Fruit fly (Drosophila melanogaster): ENCODE measurements around the gene Drak.

Drak gene

DNA sequence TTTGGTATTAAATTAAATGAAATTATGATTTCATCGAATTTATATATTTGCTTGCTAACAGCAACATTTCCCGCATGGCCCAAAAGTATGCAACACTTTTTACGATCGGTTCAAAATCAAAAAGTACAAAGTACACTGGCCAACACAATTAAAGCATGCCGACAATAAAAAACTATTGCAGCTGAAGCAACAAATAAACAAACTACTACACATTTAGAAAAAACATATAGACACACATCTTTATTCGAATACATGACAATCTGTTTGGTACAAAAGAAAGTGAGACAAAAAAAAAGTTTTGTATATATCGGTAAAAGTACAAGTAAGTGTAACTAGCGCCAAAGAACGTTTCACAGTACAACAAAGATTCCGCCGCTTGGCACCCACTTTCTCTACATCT is 62.1 kb downstream of the Drak start (continued):
- TF ChIP-seq CG1792 (GFP tag; optimal IDR thresholded peaks at IDR 0.05) (no peak), gsb-n (tag; optimal IDR thresholded peaks at IDR 0.05) (no peak), CG2678 (tag; optimal IDR thresholded peaks at IDR 0.05) (peak; percentile 21), CG3163 (GFP tag; optimal IDR thresholded peaks at IDR 0.05) (no peak), cas (GFP tag; IDR thresholded peaks at IDR 0.05) (no peak), pan (optimal IDR thresholded peaks at IDR 0.05) (no peak), pan (GFP tag; optimal IDR thresholded peaks at IDR 0.05 in 1 of 2, IDR thresholded peaks at IDR 0.05 in 1 of 2) (peak in 1 of 2 experiments; percentile 41), CG18262 (tag; optimal IDR thresholded peaks at IDR 0.05) (no peak), CG17186 (GFP tag; optimal IDR thresholded peaks at IDR 0.05) (no peak), lab (GFP tag; optimal IDR thresholded peaks at IDR 0.05) (peak; percentile 7), Fer3 (tag; optimal IDR thresholded peaks at IDR 0.05) (no peak), sisA (GFP tag; IDR thresholded peaks at IDR 0.05) (no peak), Rx (GFP tag; IDR thresholded peaks at IDR 0.05) (no peak), CG1603 (tag; optimal IDR thresholded peaks at IDR 0.05) (no peak), dati (GFP tag; IDR thresholded peaks at IDR 0.05) (no peak), CG11247 (GFP tag; IDR thresholded peaks at IDR 0.05) (no peak), Ssrp (tag; optimal IDR thresholded peaks at IDR 0.05) (no peak), ro (GFP tag; IDR thresholded peaks at IDR 0.05) (no peak), Doc3 (GFP tag; IDR thresholded peaks at IDR 0.05; ENCODE audit: partially characterized antibody) (no peak), CG14667 (GFP tag; IDR thresholded peaks at IDR 0.05) (no peak), CG16815 (GFP tag; optimal IDR thresholded peaks at IDR 0.05) (no peak), nerfin-1 (tag; optimal IDR thresholded peaks at IDR 0.05) (no peak), CG13424 (tag; optimal IDR thresholded peaks at IDR 0.05) (peak; percentile 0), BtbVII (GFP tag; optimal IDR thresholded peaks at IDR 0.05) (no peak), CG10321 (GFP tag; IDR thresholded peaks at IDR 0.05) (no peak), pita (GFP tag; optimal IDR thresholded peaks at IDR 0.05) (no peak), CG31365 (tag; optimal IDR thresholded peaks at IDR 0.05) (no peak), bab2 (GFP tag; optimal IDR thresholded peaks at IDR 0.05) (no peak), CG7987 (GFP tag; optimal IDR thresholded peaks at IDR 0.05) (no peak), E2f2 (GFP tag; IDR thresholded peaks at IDR 0.05) (peak; percentile 11; the same call in 1 of the 2 replicates), rib (GFP tag; IDR thresholded peaks at IDR 0.05) (no peak), CG6689 (GFP tag; IDR thresholded peaks at IDR 0.05) (no peak), CG4404 (GFP tag; IDR thresholded peaks at IDR 0.05) (no peak), CG12104 (GFP tag; optimal IDR thresholded peaks at IDR 0.05) (no peak), CG2889 (GFP tag; IDR thresholded peaks at IDR 0.05) (peak; percentile 51; the same call in 1 of the 3 replicates), HmgD (GFP tag; optimal IDR thresholded peaks at IDR 0.05) (no peak), CG16813 (GFP tag; IDR thresholded peaks at IDR 0.05; ENCODE audit: partially characterized antibody) (no peak), cwo (GFP tag; optimal IDR thresholded peaks at IDR 0.05) (no peak), CG12659 (GFP tag; optimal IDR thresholded peaks at IDR 0.05) (no peak), CG4820 (GFP tag; optimal IDR thresholded peaks at IDR 0.05) (no peak), fu2 (GFP tag; optimal IDR thresholded peaks at IDR 0.05) (no peak), gem (tag; optimal IDR thresholded peaks at IDR 0.05) (peak; percentile 19), sima (GFP tag; optimal IDR thresholded peaks at IDR 0.05) (no peak), CG8281 (tag; optimal IDR thresholded peaks at IDR 0.05) (no peak), Eip74EF (GFP tag; optimal IDR thresholded peaks at IDR 0.05) (no peak), disco-r (GFP tag; optimal IDR thresholded peaks at IDR 0.05) (no peak), oc (tag; optimal IDR thresholded peaks at IDR 0.05) (no peak), CG12744 (GFP tag; optimal IDR thresholded peaks at IDR 0.05) (no peak), bbx (GFP tag; IDR thresholded peaks at IDR 0.05; ENCODE audit: partially characterized antibody) (no peak), MBD-R2 (GFP tag; IDR thresholded peaks at IDR 0.05) (no peak; the same call in 1 of the 2 replicates), sc (optimal IDR thresholded peaks at IDR 0.05) (no peak), sc (GFP tag; optimal IDR thresholded peaks at IDR 0.05) (no peak)

Data from whole organism, embryonic.